Fruit fly (Drosophila melanogaster) whole organism, embryonic: Measurements from ENCODE around the gene Jhbp5.

Experiments used
- Awh ChIP-seq: fragments of 200-800 bp; sonication (Bioruptor generic); IDR thresholded peaks from 2 replicates; pipeline ENCODE4, ENCODE4 v1.3.6; 2022; ENCODE audit warnings: missing biosample characterization, missing genetic modification characterization
- CG10147 ChIP-seq: fragments of 200-800 bp; sonication (Bioruptor generic); optimal IDR thresholded peaks from 2 replicates; lab custom pipeline; 2019; ENCODE audit warnings: missing biosample characterization, mild to moderate bottlenecking, missing genetic modification characterization, moderate library complexity
- CG10543 ChIP-seq: fragments of 200-800 bp; sonication (Bioruptor generic); optimal IDR thresholded peaks from 3 replicates; lab custom pipeline; 2017; ENCODE audit warnings: missing biosample characterization, mild to moderate bottlenecking, missing genetic modification characterization, moderate library complexity
- CG14710 ChIP-seq: fragments of 200-800 bp; sonication (Bioruptor generic); optimal IDR thresholded peaks from 3 replicates; lab custom pipeline; 2019; ENCODE audit warnings: missing biosample characterization, mild to moderate bottlenecking, missing genetic modification characterization, moderate library complexity
- CG15269 ChIP-seq: fragments of 200-800 bp; sonication (Bioruptor generic); optimal IDR thresholded peaks from 2 replicates; lab custom pipeline; 2018; ENCODE audit warnings: missing biosample characterization, mild to moderate bottlenecking, missing genetic modification characterization, moderate library complexity
- CG1529 ChIP-seq: fragments of 200-800 bp; sonication (Bioruptor generic); optimal IDR thresholded peaks from 3 replicates; lab custom pipeline; 2018; ENCODE audit warnings: missing biosample characterization, missing genetic modification characterization
- CG15696 ChIP-seq: fragments of 200-800 bp; sonication (Bioruptor generic); optimal IDR thresholded peaks from 2 replicates; lab custom pipeline; 2019; ENCODE audit warnings: missing biosample characterization, mild to moderate bottlenecking, missing genetic modification characterization, moderate library complexity
- CG17385 ChIP-seq: fragments of 200-800 bp; sonication (Bioruptor generic); optimal IDR thresholded peaks from 3 replicates; lab custom pipeline; 2018; ENCODE audit warnings: missing biosample characterization, mild to moderate bottlenecking, missing genetic modification characterization
- CG17802 ChIP-seq: fragments of 200-800 bp; sonication (Bioruptor generic); optimal IDR thresholded peaks from 2 replicates; lab custom pipeline; 2018; ENCODE audit warnings: missing biosample characterization, mild to moderate bottlenecking, missing genetic modification characterization, moderate library complexity
- CG18599 ChIP-seq: fragments of 200-800 bp; sonication (Bioruptor generic); optimal IDR thresholded peaks from 3 replicates; lab custom pipeline; 2017; ENCODE audit warnings: missing biosample characterization, missing genetic modification characterization, mild to moderate bottlenecking, moderate library complexity, missing genetic modification reagents
- CG18619 ChIP-seq: fragments of 200-800 bp; sonication (Bioruptor generic); optimal IDR thresholded peaks from 3 replicates; lab custom pipeline; 2017; ENCODE audit warnings: missing biosample characterization, mild to moderate bottlenecking, missing genetic modification characterization
- CG2120 ChIP-seq: fragments of 200-800 bp; sonication (Bioruptor generic); optimal IDR thresholded peaks from 3 replicates; lab custom pipeline; 2016; ENCODE audit warnings: missing biosample characterization, missing genetic modification characterization
- CG2199 ChIP-seq: fragments of 200-800 bp; sonication (Bioruptor generic); IDR thresholded peaks from 3 replicates; pipeline ENCODE4 v1.3.6; 2022; ENCODE audit warnings: missing biosample characterization, missing genetic modification characterization
- CG31388 ChIP-seq: fragments of 200-800 bp; sonication (Bioruptor generic); optimal IDR thresholded peaks from 2 replicates; lab custom pipeline; 2016; ENCODE audit warnings: missing biosample characterization, missing genetic modification characterization
- CG34224 ChIP-seq: fragments of 200-800 bp; sonication (Bioruptor generic); IDR thresholded peaks from 3 replicates; pipeline ENCODE4 v1.3.6; 2022; ENCODE audit warnings: missing biosample characterization, missing genetic modification characterization; ENCODE audit not compliant: partially characterized antibody
- CG3726 ChIP-seq: fragments of 200-800 bp; sonication (Bioruptor generic); IDR thresholded peaks from 3 replicates; pipeline ENCODE4, ENCODE4 v1.3.6; 2022; ENCODE audit warnings: missing biosample characterization, missing genetic modification characterization
- CG3847 ChIP-seq: fragments of 200-800 bp; sonication (Bioruptor generic); IDR thresholded peaks from 2 replicates; pipeline ENCODE4 v1.3.6; 2022; ENCODE audit warnings: missing biosample characterization, missing genetic modification characterization
- CG5953 ChIP-seq: fragments of 200-800 bp; sonication (Bioruptor generic); IDR thresholded peaks from 2 replicates; pipeline ENCODE4 v1.3.6; 2022; ENCODE audit warnings: missing biosample characterization, missing genetic modification characterization
- CG7745 ChIP-seq: fragments of 200-800 bp; sonication (Bioruptor generic); optimal IDR thresholded peaks from 2 replicates; lab custom pipeline; 2018; ENCODE audit warnings: missing biosample characterization, mild to moderate bottlenecking, missing genetic modification characterization, moderate library complexity
- CG7786 ChIP-seq: fragments of 200-800 bp; sonication (Bioruptor generic); optimal IDR thresholded peaks from 2 replicates; lab custom pipeline; 2016; ENCODE audit warnings: missing biosample characterization, missing genetic modification characterization
- CG8290 ChIP-seq, 3 experiments: fragments of 200-800 bp; sonication (Bioruptor generic); optimal IDR thresholded peaks; 2 replicates each; lab custom pipeline; 2016 to 2019; ENCODE audit warnings: missing biosample characterization in 3 of 3, missing genetic modification characterization in 3 of 3, mild to moderate bottlenecking in 2 of 3, moderate library complexity in 1 of 3
- CG8924 ChIP-seq: fragments of 200-800 bp; optimal IDR thresholded peaks from 3 replicates; lab custom pipeline; 2019; ENCODE audit warnings: missing biosample characterization, mild to moderate bottlenecking, missing genetic modification characterization, moderate library complexity
- CG9215 ChIP-seq: fragments of 200-800 bp; sonication (Bioruptor generic); IDR thresholded peaks from 2 replicates; pipeline ENCODE4 v1.3.6; 2022; ENCODE audit warnings: missing biosample characterization, missing genetic modification characterization
- Dp ChIP-seq: fragments of 200-800 bp; sonication (Bioruptor generic); optimal IDR thresholded peaks from 2 replicates; lab custom pipeline; 2018; ENCODE audit warnings: missing biosample characterization, mild to moderate bottlenecking, missing genetic modification characterization, moderate library complexity
- Ets65A ChIP-seq: fragments of 200-800 bp; sonication (Bioruptor generic); peaks from one replicate; lab custom pipeline; 2016; ENCODE audit warnings: missing biosample characterization, missing genetic modification characterization
- Myb ChIP-seq: fragments of 200-800 bp; sonication (Bioruptor generic); optimal IDR thresholded peaks from 2 replicates; lab custom pipeline; 2016; ENCODE audit warnings: missing biosample characterization, missing genetic modification characterization
- Nf-YB ChIP-seq: fragments of 200-800 bp; sonication (Bioruptor generic); optimal IDR thresholded peaks from 3 replicates; lab custom pipeline; 2019; ENCODE audit warnings: missing biosample characterization, mild to moderate bottlenecking, missing genetic modification characterization, moderate library complexity
- PHDP ChIP-seq: fragments of 200-800 bp; sonication (Bioruptor generic); optimal IDR thresholded peaks from 3 replicates; lab custom pipeline; 2018; ENCODE audit warnings: missing biosample characterization, mild to moderate bottlenecking, missing genetic modification characterization, moderate library complexity
- Pdp1 ChIP-seq, 2 experiments: fragments of 200-800 bp; sonication (Bioruptor generic); optimal IDR thresholded peaks; 3 replicates each; lab custom pipeline; 2016; ENCODE audit warnings: missing biosample characterization in 2 of 2, missing genetic modification characterization in 2 of 2, mild to moderate bottlenecking in 1 of 2, moderate library complexity in 1 of 2
- Ptx1 ChIP-seq: fragments of 200-800 bp; sonication (Bioruptor generic); IDR thresholded peaks from 2 replicates; pipeline ENCODE4 v1.3.6; 2022; ENCODE audit warnings: missing biosample characterization, missing genetic modification characterization
- Scr ChIP-seq: fragments of 200-800 bp; sonication (Bioruptor generic); IDR thresholded peaks from 2 replicates; pipeline ENCODE4 v1.3.6; 2022; ENCODE audit warnings: missing biosample characterization, missing genetic modification characterization; ENCODE audit not compliant: partially characterized antibody
- Spps ChIP-seq: fragments of 200-800 bp; sonication (Bioruptor generic); optimal IDR thresholded peaks from 2 replicates; lab custom pipeline; 2018; ENCODE audit warnings: missing biosample characterization, mild to moderate bottlenecking, missing genetic modification characterization
- Sry-δ ChIP-seq: fragments of 200-800 bp; sonication (Bioruptor generic); optimal IDR thresholded peaks from 2 replicates; lab custom pipeline; 2016; ENCODE audit warnings: missing biosample characterization, missing genetic modification characterization
- ase ChIP-seq: fragments of 200-800 bp; sonication (Bioruptor generic); IDR thresholded peaks from 3 replicates; pipeline ENCODE4 v1.3.6; 2022; ENCODE audit warnings: missing biosample characterization, missing genetic modification characterization
- bcd ChIP-seq: fragments of 200-800 bp; sonication (Bioruptor generic); optimal IDR thresholded peaks from 2 replicates; lab custom pipeline; 2017; ENCODE audit warnings: missing biosample characterization, mild to moderate bottlenecking, missing genetic modification characterization
- esg ChIP-seq: fragments of 200-800 bp; sonication (Bioruptor generic); conservative IDR thresholded peaks from 2 replicates; pipeline ENCODE4 v1.3.6; 2022; ENCODE audit warnings: missing biosample characterization, missing genetic modification characterization
- fu2 ChIP-seq: fragments of 200-800 bp; sonication (Bioruptor generic); optimal IDR thresholded peaks from 2 replicates; lab custom pipeline; 2016; ENCODE audit warnings: missing biosample characterization, missing genetic modification characterization
- gce ChIP-seq: fragments of 200-800 bp; sonication (Bioruptor generic); IDR thresholded peaks from 3 replicates; pipeline ENCODE4 v1.3.6; 2022; ENCODE audit warnings: missing biosample characterization, missing genetic modification characterization
- her ChIP-seq: fragments of 200-800 bp; sonication (Bioruptor generic); optimal IDR thresholded peaks from 2 replicates; lab custom pipeline; 2016; ENCODE audit warnings: missing biosample characterization, missing genetic modification characterization
- jumu ChIP-seq: fragments of 200-800 bp; sonication (Bioruptor generic); optimal IDR thresholded peaks from 3 replicates; lab custom pipeline; 2016; ENCODE audit warnings: missing biosample characterization, missing genetic modification characterization
- kni ChIP-seq: fragments of 200-800 bp; sonication (Bioruptor generic); optimal IDR thresholded peaks from 3 replicates; lab custom pipeline; 2017; ENCODE audit warnings: mild to moderate bottlenecking, missing biosample characterization, missing genetic modification reagents, missing genetic modification characterization
- mirr ChIP-seq: fragments of 200-800 bp; sonication (Bioruptor generic); optimal IDR thresholded peaks from 3 replicates; lab custom pipeline; 2018; ENCODE audit warnings: missing biosample characterization, mild to moderate bottlenecking, missing genetic modification characterization
- otp ChIP-seq: fragments of 200-800 bp; sonication (Bioruptor generic); IDR thresholded peaks from 3 replicates; pipeline ENCODE4, ENCODE4 v1.3.6; 2022; ENCODE audit warnings: missing biosample characterization, missing genetic modification characterization
- pros ChIP-seq: fragments of 200-800 bp; sonication (Bioruptor generic); optimal IDR thresholded peaks from 3 replicates; lab custom pipeline; 2019; ENCODE audit warnings: missing biosample characterization, mild to moderate bottlenecking, missing genetic modification characterization, moderate library complexity
- rib ChIP-seq: fragments of 200-800 bp; sonication (Bioruptor generic); IDR thresholded peaks from 2 replicates; pipeline ENCODE4 v1.3.6; 2022; ENCODE audit warnings: missing biosample characterization, missing genetic modification characterization
- run ChIP-seq: fragments of 200-800 bp; sonication (Bioruptor generic); optimal IDR thresholded peaks from 3 replicates; lab custom pipeline; 2018; ENCODE audit warnings: missing biosample characterization, mild to moderate bottlenecking, missing genetic modification characterization
- stwl ChIP-seq: fragments of 200-800 bp; sonication (Bioruptor generic); optimal IDR thresholded peaks from 3 replicates; lab custom pipeline; 2018; ENCODE audit warnings: missing biosample characterization, mild to moderate bottlenecking, missing genetic modification characterization, moderate library complexity
- wor ChIP-seq: fragments of 200-800 bp; sonication (Bioruptor generic); IDR thresholded peaks from 2 replicates; pipeline ENCODE4 v1.3.6; 2022; ENCODE audit warnings: missing biosample characterization, missing genetic modification characterization
- zf30C ChIP-seq: fragments of 200-800 bp; sonication (Bioruptor generic); optimal IDR thresholded peaks from 3 replicates; lab custom pipeline; 2018; ENCODE audit warnings: missing biosample characterization, mild to moderate bottlenecking, missing genetic modification characterization

The Jhbp5 gene

dm6 chr3R:16094011-16094729 lies 48.2 kb upstream of the Jhbp5 start (continued):
- TF ChIP-seq gce (GFP tag; lab: Robert Waterston, UW) (no peak), CG18619 (GFP tag; lab: Kevin White, UChicago) (peak; percentile 76), wor (no peak), Scr (no peak), zf30C (GFP tag; lab: Kevin White, UChicago) (no peak), CG17802 (tag; lab: Kevin White, UChicago) (no peak), CG34224 (GFP tag; lab: Robert Waterston, UW) (no peak), CG2199 (GFP tag; lab: Robert Waterston, UW) (0 out of 3 replicates have a peak, but pooled peaks have one; percentile 66), stwl (tag; lab: Kevin White, UChicago) (no peak), CG10543 (GFP tag; lab: Kevin White, UChicago) (no peak), Awh (GFP tag; lab: Robert Waterston, UW) (0 out of 2 replicates have a peak, but pooled peaks have one; percentile 47), esg (peak; percentile 48), Nf-YB (GFP tag; lab: Kevin White, UChicago) (peak; percentile 67), CG8924 (peak; percentile 87), rib (GFP tag; lab: Robert Waterston, UW) (no peak), CG2120 (GFP tag; lab: Kevin White, UChicago) (no peak), fu2 (GFP tag; lab: Kevin White, UChicago) (no peak), CG8290 (GFP tag; optimal IDR thresholded peaks at IDR 0.05; lab: Kevin White, UChicago) (peak; percentile 15), CG8290 (tag; optimal IDR thresholded peaks at IDR 0.05; lab: Kevin White, UChicago) (peak in 1 of 2 experiments; percentile 21), CG18599 (peak; percentile 67), otp (GFP tag; lab: Robert Waterston, UW) (no peak), CG9215 (GFP tag; lab: Robert Waterston, UW) (no peak), CG7786 (GFP tag; lab: Kevin White, UChicago) (no peak), run (tag; lab: Kevin White, UChicago) (peak; percentile 73), CG10147 (no peak), Dp (GFP tag; lab: Kevin White, UChicago) (no peak), CG31388 (no peak), CG3726 (GFP tag; lab: Robert Waterston, UW) (0 out of 3 replicates have a peak, but pooled peaks have one; percentile 10), CG15269 (tag; lab: Kevin White, UChicago) (peak; percentile 66), Spps (peak; percentile 70), bcd (GFP tag; lab: Kevin White, UChicago) (peak; percentile 80), ase (no peak; the same call in 2 of the 3 replicates), mirr (GFP tag; lab: Kevin White, UChicago) (no peak), Ptx1 (GFP tag; lab: Robert Waterston, UW) (peak; percentile 78), jumu (GFP tag; lab: Kevin White, UChicago) (no peak), Ets65A (GFP tag; lab: Kevin White, UChicago) (peak; percentile 88), Sry-δ (GFP tag; lab: Kevin White, UChicago) (no peak), CG14710 (tag; lab: Kevin White, UChicago) (peak; percentile 91), her (GFP tag; lab: Kevin White, UChicago) (no peak), CG7745 (tag; lab: Kevin White, UChicago) (no peak), kni (GFP tag; lab: Kevin White, UChicago) (peak; percentile 56), CG15696 (peak; percentile 58), Pdp1 (GFP tag; optimal IDR thresholded peaks at IDR 0.05; lab: Kevin White, UChicago) (peak in 1 of 2 experiments; percentile 10), Myb (GFP tag; lab: Kevin White, UChicago) (no peak), PHDP (peak; percentile 69), CG5953 (GFP tag; lab: Robert Waterston, UW) (no peak), pros (GFP tag; lab: Kevin White, UChicago) (no peak), CG1529 (GFP tag; lab: Kevin White, UChicago) (peak; percentile 85), CG17385 (peak; percentile 74), CG3847 (GFP tag; lab: Robert Waterston, UW) (no peak)
